Fruit fly (Drosophila melanogaster): ENCODE data around the gene CG4390.

Gene CG4390

DNA sequence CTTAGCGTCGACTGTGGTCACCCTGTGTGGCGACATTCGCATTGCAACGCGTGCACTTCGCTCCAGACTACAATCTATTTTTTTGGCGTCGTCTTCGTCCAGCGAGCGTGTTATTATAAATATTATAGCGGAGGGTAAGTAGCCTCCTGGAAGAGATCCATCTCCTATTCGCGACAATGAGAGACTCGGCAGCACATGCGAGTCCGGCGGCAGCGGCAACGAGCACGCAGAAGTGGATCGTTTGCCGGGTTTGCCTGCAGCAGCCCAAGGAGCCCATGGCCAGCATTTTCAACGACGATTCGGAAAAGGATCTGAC lies 27.8 kb downstream of the CG4390 start, which contains the start of gene idc (continued):
- no peak for TF ChIP-seq Hmx (GFP tag; optimal IDR thresholded peaks at IDR 0.05)
- TF ChIP-seq Sin3A (optimal IDR thresholded peaks at IDR 0.05), result no peak
- TF ChIP-seq h (optimal IDR thresholded peaks at IDR 0.05), result no peak
- TF ChIP-seq NFAT (GFP tag; IDR thresholded peaks at IDR 0.05), result peak; percentile 41; the same call in 1 of the 2 replicates
- peak; percentile 45 for TF ChIP-seq CG30403 (GFP tag; optimal IDR thresholded peaks at IDR 0.05)
- TF ChIP-seq CG9437 (GFP tag; optimal IDR thresholded peaks at IDR 0.05), result peak; percentile 47
- TF ChIP-seq wek (GFP tag; optimal IDR thresholded peaks at IDR 0.05), result peak; percentile 93
- no peak for TF ChIP-seq CG1832 (GFP tag; optimal IDR thresholded peaks at IDR 0.05)
- TF ChIP-seq Taf1 (GFP tag; IDR thresholded peaks at IDR 0.05), result no peak
- TF ChIP-seq pzg (GFP tag; optimal IDR thresholded peaks at IDR 0.05), result peak; percentile 10
- TF ChIP-seq CG3407 (GFP tag; optimal IDR thresholded peaks at IDR 0.05), result no peak
- TF ChIP-seq CG32767 (GFP tag; IDR thresholded peaks at IDR 0.05), result no peak
- no peak for TF ChIP-seq CG15011 (GFP tag; optimal IDR thresholded peaks at IDR 0.05)
- no peak for TF ChIP-seq CG12744 (GFP tag; optimal IDR thresholded peaks at IDR 0.05)
- TF ChIP-seq prd (optimal IDR thresholded peaks at IDR 0.05), result no peak
- no peak for TF ChIP-seq prd (GFP tag; IDR thresholded peaks at IDR 0.05)
- TF ChIP-seq btn (GFP tag; optimal IDR thresholded peaks at IDR 0.05), result no peak
- TF ChIP-seq trem (tag; optimal IDR thresholded peaks at IDR 0.05), result no peak
- no peak for TF ChIP-seq Nf-YB (GFP tag; optimal IDR thresholded peaks at IDR 0.05)
- no peak for TF ChIP-seq MTF-1 (GFP tag; optimal IDR thresholded peaks at IDR 0.05; ENCODE audit: borderline replicate concordance)
- no peak for TF ChIP-seq cg (GFP tag; optimal IDR thresholded peaks at IDR 0.05)
- no peak for TF ChIP-seq CG10654 (GFP tag; optimal IDR thresholded peaks at IDR 0.05)
- TF ChIP-seq CG42726 (GFP tag; IDR thresholded peaks at IDR 0.05; ENCODE audit: partially characterized antibody), result no peak
- TF ChIP-seq al (GFP tag; IDR thresholded peaks at IDR 0.05), result no peak
- no peak for TF ChIP-seq sqz (GFP tag; optimal IDR thresholded peaks at IDR 0.05)
- TF ChIP-seq CG11696 (GFP tag; IDR thresholded peaks at IDR 0.05), result no peak
- TF ChIP-seq CG30431 (GFP tag; optimal IDR thresholded peaks at IDR 0.05), result no peak
- TF ChIP-seq CG2889 (GFP tag; IDR thresholded peaks at IDR 0.05), result no peak
- no peak for TF ChIP-seq Camta (GFP tag; optimal IDR thresholded peaks at IDR 0.05)
- peak; percentile 32 for TF ChIP-seq CG17802 (tag; optimal IDR thresholded peaks at IDR 0.05)
- no peak for TF ChIP-seq CG7556 (GFP tag; optimal IDR thresholded peaks at IDR 0.05)
- no peak for TF ChIP-seq pum (GFP tag; optimal IDR thresholded peaks at IDR 0.05)
- no peak for TF ChIP-seq chn (GFP tag; optimal IDR thresholded peaks at IDR 0.05)
- TF ChIP-seq CG2199 (GFP tag; IDR thresholded peaks at IDR 0.05), result no peak
- TF ChIP-seq gem (tag; optimal IDR thresholded peaks at IDR 0.05), result no peak
- 0 out of 3 replicates have a peak, but pooled peaks have one; percentile 59 for TF ChIP-seq CG11456 (GFP tag; IDR thresholded peaks at IDR 0.05)
- no peak for TF ChIP-seq Hr78 (GFP tag; optimal IDR thresholded peaks at IDR 0.05)
- TF ChIP-seq tgo (GFP tag; IDR thresholded peaks at IDR 0.05), result no peak
- no peak for TF ChIP-seq CG12942 (GFP tag; optimal IDR thresholded peaks at IDR 0.05)
- no peak for TF ChIP-seq gsb (GFP tag; IDR thresholded peaks at IDR 0.05)
- TF ChIP-seq NC2β (GFP tag; optimal IDR thresholded peaks at IDR 0.05), result no peak
- TF ChIP-seq Eip74EF (GFP tag; optimal IDR thresholded peaks at IDR 0.05), result no peak
- no peak for TF ChIP-seq Deaf1 (tag; optimal IDR thresholded peaks at IDR 0.05)
- no peak for TF ChIP-seq Scr (GFP tag; IDR thresholded peaks at IDR 0.05; ENCODE audit: partially characterized antibody)
- TF ChIP-seq CG13775 (GFP tag; optimal IDR thresholded peaks at IDR 0.05), result peak; percentile 69
- TF ChIP-seq Vsx1 (GFP tag; optimal IDR thresholded peaks at IDR 0.05), result no peak
- no peak for TF ChIP-seq CG34422 (GFP tag; IDR thresholded peaks at IDR 0.05)
- TF ChIP-seq CG30020 (tag; optimal IDR thresholded peaks at IDR 0.05), result peak; percentile 83
- no peak for TF ChIP-seq D19B (GFP tag; optimal IDR thresholded peaks at IDR 0.05)
- TF ChIP-seq CG6254 (GFP tag; optimal IDR thresholded peaks at IDR 0.05), result peak; percentile 99
- no peak for TF ChIP-seq caup (GFP tag; optimal IDR thresholded peaks at IDR 0.05; ENCODE audit: severe bottlenecking)
- no peak for TF ChIP-seq TFAM (GFP tag; optimal IDR thresholded peaks at IDR 0.05)
- TF ChIP-seq slp2 (GFP tag; optimal IDR thresholded peaks at IDR 0.05), result no peak
